ENCODE assay signal across 3 worm cellular contexts in genomic region chrIV:11288965-11289364, ce11.
TF ChIP-seq lines count a peak whose summit lies in the region.

No protein-coding gene starts in this region.

TF ChIP-seq in whole organism, L2 larva, 48 proteins besides CTCF, POLR2A, EP300 and RAD21 (continued from another document):
- TF ChIP-seq ZK546.5 (tag; optimal IDR thresholded peaks at IDR 0.05; lab: Kevin White, UChicago), result no peak
- TF ChIP-seq nhr-23 (tag; optimal IDR thresholded peaks at IDR 0.05; lab: Kevin White, UChicago), result no peak

TF ChIP-seq in whole organism, L3 larva, 47 proteins besides CTCF, POLR2A, EP300 and RAD21 (continued from another document):
- peak; percentile 53 for TF ChIP-seq pha-4 (tag; optimal IDR thresholded peaks at IDR 0.05; lab: Kevin White, UChicago)

TF ChIP-seq in whole organism, L4 larva, 104 proteins besides CTCF, POLR2A, EP300 and RAD21 (continued from another document):
- TF ChIP-seq Y75B8A.6 (GFP tag; IDR thresholded peaks at IDR 0.05; lab: Robert Waterston, UW) (no peak), ZK546.5 (tag; optimal IDR thresholded peaks at IDR 0.05; lab: Kevin White, UChicago) (no peak), nhr-42 (GFP tag; IDR thresholded peaks at IDR 0.05; lab: Robert Waterston, UW) (no peak), nhr-102 (tag; optimal IDR thresholded peaks at IDR 0.05; lab: Kevin White, UChicago) (no peak), nhr-237 (tag; optimal IDR thresholded peaks at IDR 0.05; lab: Kevin White, UChicago) (no peak), daf-16 (GFP tag; optimal IDR thresholded peaks at IDR 0.05; lab: Kevin White, UChicago) (no peak), daf-16 (tag; optimal IDR thresholded peaks at IDR 0.05; lab: Kevin White, UChicago) (peak; percentile 96), nhr-28 (tag; optimal IDR thresholded peaks at IDR 0.05; lab: Kevin White, UChicago) (peak; percentile 88), skn-1 (tag; optimal IDR thresholded peaks at IDR 0.05; lab: Kevin White, UChicago) (no peak), unc-62 (GFP tag; optimal IDR thresholded peaks at IDR 0.05 in 1 of 2; lab: Kevin White, UChicago) (no peak), unc-62 (tag; optimal IDR thresholded peaks at IDR 0.05; lab: Kevin White, UChicago) (no peak), mxl-3 (GFP tag; optimal IDR thresholded peaks at IDR 0.05; lab: Kevin White, UChicago) (peak; percentile 36), ceh-62 (tag; optimal IDR thresholded peaks at IDR 0.05; lab: Kevin White, UChicago) (no peak), lin-15B (tag; optimal IDR thresholded peaks at IDR 0.05; lab: Kevin White, UChicago) (no peak), hlh-11 (tag; optimal IDR thresholded peaks at IDR 0.05; lab: Kevin White, UChicago) (peak; percentile 82), ztf-11 (tag; optimal IDR thresholded peaks at IDR 0.05; lab: Kevin White, UChicago) (no peak), php-3 (GFP tag; IDR thresholded peaks at IDR 0.05; lab: Robert Waterston, UW) (peak; percentile 98), mep-1 (tag; optimal IDR thresholded peaks at IDR 0.05; lab: Kevin White, UChicago) (peak; percentile 37), vab-7 (GFP tag; IDR thresholded peaks at IDR 0.05; lab: Robert Waterston, UW) (no peak), zip-11 (GFP tag; IDR thresholded peaks at IDR 0.05; lab: Robert Waterston, UW) (no peak), ceh-28 (tag; optimal IDR thresholded peaks at IDR 0.05; lab: Kevin White, UChicago) (no peak), egl-43 (GFP tag; IDR thresholded peaks at IDR 0.05; lab: Robert Waterston, UW) (no peak), snpc-4 (tag; optimal IDR thresholded peaks at IDR 0.05; lab: Kevin White, UChicago) (no peak), dve-1 (tag; optimal IDR thresholded peaks at IDR 0.05; lab: Kevin White, UChicago; ENCODE audit: insufficient read depth) (peak; percentile 90), zag-1 (tag; optimal IDR thresholded peaks at IDR 0.05; lab: Kevin White, UChicago) (no peak), lin-1 (GFP tag; IDR thresholded peaks at IDR 0.05; lab: Robert Waterston, UW) (peak; percentile 57; the same call in 1 of the 2 replicates), ama-1 (optimal IDR thresholded peaks at IDR 0.05; lab: Kevin White, UChicago) (no peak), Y105C5A.15 (GFP tag; IDR thresholded peaks at IDR 0.05; lab: Robert Waterston, UW) (no peak), ceh-44 (GFP tag; IDR thresholded peaks at IDR 0.05; lab: Robert Waterston, UW) (no peak), tag-97 (GFP tag; IDR thresholded peaks at IDR 0.05; lab: Robert Waterston, UW) (no peak), daf-8 (GFP tag; IDR thresholded peaks at IDR 0.05; lab: Robert Waterston, UW) (no peak), hif-1 (tag; optimal IDR thresholded peaks at IDR 0.05; lab: Kevin White, UChicago) (no peak), R02D3.7 (tag; optimal IDR thresholded peaks at IDR 0.05; lab: Kevin White, UChicago) (no peak), fos-1 (tag; optimal IDR thresholded peaks at IDR 0.05; lab: Kevin White, UChicago) (no peak), egl-27 (tag; optimal IDR thresholded peaks at IDR 0.05; lab: Kevin White, UChicago) (no peak), lir-3 (tag; optimal IDR thresholded peaks at IDR 0.05; lab: Kevin White, UChicago) (no peak), snpc-1.2 (GFP tag; IDR thresholded peaks at IDR 0.05; lab: Robert Waterston, UW) (no peak), Y48G9A.11 (GFP tag; IDR thresholded peaks at IDR 0.05; lab: Robert Waterston, UW) (no peak), nhr-6 (tag; optimal IDR thresholded peaks at IDR 0.05; lab: Kevin White, UChicago) (peak; percentile 25), zfp-3 (GFP tag; conservative IDR thresholded peaks at IDR 0.05; lab: Robert Waterston, UW) (no peak)
